Worm (Caenorhabditis elegans): Measurements from ENCODE around the gene B0244.15.
A peak's percentile ranks its signal among the peaks of the same experiment; 100 is the strongest.

B0244.15 gene

DNA sequence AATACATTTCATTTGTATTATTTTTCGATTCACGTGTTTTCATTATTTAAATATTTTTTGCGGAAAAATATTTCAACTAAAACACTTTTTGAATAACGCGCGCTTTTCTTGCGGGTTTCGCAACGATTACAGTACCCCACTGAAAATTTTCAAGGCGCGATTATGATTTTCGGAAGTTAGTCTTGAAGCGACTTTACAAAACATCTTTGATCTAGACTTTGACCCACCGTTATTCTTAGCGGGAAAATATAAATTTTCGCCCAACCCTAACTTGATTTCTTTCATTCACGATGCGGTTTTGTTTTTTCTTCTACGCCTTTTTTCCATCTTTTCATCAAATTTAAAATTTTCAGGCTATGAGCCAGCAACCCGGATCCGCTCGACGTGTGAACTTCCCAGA, 15.4 kb upstream of the B0244.15 start, which contains the start of gene egg-1 (continued):
- TF ChIP-seq ceh-82 (tag; optimal IDR thresholded peaks at IDR 0.05) (no peak), madf-9 (GFP tag; conservative IDR thresholded peaks at IDR 0.05) (no peak), ceh-44 (GFP tag; IDR thresholded peaks at IDR 0.05) (no peak), ceh-62 (tag; optimal IDR thresholded peaks at IDR 0.05) (no peak), zfp-3 (GFP tag; conservative IDR thresholded peaks at IDR 0.05) (no peak), mdt-29 (GFP tag; IDR thresholded peaks at IDR 0.05) (0 out of 2 replicates have a peak, but pooled peaks have one; percentile 10), nhr-76 (tag; optimal IDR thresholded peaks at IDR 0.05) (no peak), ztf-7 (tag; optimal IDR thresholded peaks at IDR 0.05) (no peak), lin-39 (tag; optimal IDR thresholded peaks at IDR 0.05) (no peak), F49E8.2 (tag; optimal IDR thresholded peaks at IDR 0.05; ENCODE audit: borderline replicate concordance) (peak; percentile 91), lin-1 (GFP tag; IDR thresholded peaks at IDR 0.05) (no peak), hlh-11 (tag; optimal IDR thresholded peaks at IDR 0.05) (no peak), lim-7 (GFP tag; IDR thresholded peaks at IDR 0.05) (no peak), snpc-1.2 (GFP tag; IDR thresholded peaks at IDR 0.05) (peak; percentile 43; the same call in 1 of the 2 replicates), spr-3 (GFP tag; optimal IDR thresholded peaks at IDR 0.05) (no peak), nhr-77 (tag; optimal IDR thresholded peaks at IDR 0.05) (no peak)

DNA sequence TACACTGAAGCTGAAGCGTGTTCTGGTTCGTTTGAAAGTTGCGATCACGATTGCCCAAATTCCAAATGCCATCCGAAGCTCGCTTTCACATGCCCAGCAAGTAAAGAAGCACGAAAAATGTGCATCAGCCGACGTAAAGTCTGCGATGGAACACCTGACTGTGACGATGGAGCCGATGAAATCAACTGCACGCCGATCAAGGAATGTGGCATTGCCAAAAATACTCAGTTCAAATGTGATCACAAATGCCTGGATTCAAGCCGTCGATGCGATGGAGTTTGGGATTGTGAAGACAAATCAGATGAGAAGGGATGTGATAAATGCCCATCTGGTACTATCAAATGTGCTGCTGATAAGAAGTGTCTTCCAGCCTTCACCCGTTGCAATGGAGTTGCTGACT, 13.8 kb upstream of the B0244.15 start:
- TF ChIP-seq aha-1 (tag): peak; percentile 93
- TF ChIP-seq zag-1 (tag; optimal IDR thresholded peaks at IDR 0.05): no peak

DNA sequence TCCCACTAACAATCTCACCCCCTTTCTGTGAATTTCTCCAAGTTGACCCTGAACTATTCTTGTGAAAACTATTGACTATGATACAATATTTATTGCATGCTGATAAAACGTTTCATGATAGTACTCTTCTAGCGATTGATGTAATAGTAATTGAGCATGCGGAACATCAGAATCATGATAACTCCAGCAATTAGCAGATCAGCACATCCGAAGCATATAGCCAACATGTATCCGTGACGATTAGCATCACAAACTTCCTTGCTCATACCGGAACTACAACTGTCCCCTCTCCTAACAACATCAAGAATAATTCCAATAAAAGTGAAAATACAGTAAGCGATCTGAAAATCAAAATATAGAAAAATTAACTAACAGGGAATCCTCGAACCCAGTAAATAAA, 13.1 kb upstream of the B0244.15 start:
- TF ChIP-seq daf-8 (GFP tag; IDR thresholded peaks at IDR 0.05): no peak
- TF ChIP-seq ceh-32 (tag; optimal IDR thresholded peaks at IDR 0.05; ENCODE audit: poor library complexity): no peak
- peak in 1 of 2 experiments; percentile 28 for TF ChIP-seq unc-62 (GFP tag; optimal IDR thresholded peaks at IDR 0.05 in 1 of 2)
- TF ChIP-seq unc-62 (tag; optimal IDR thresholded peaks at IDR 0.05): no peak
- TF ChIP-seq aha-1 (tag): peak; percentile 28
- TF ChIP-seq php-3 (GFP tag; IDR thresholded peaks at IDR 0.05): no peak

DNA sequence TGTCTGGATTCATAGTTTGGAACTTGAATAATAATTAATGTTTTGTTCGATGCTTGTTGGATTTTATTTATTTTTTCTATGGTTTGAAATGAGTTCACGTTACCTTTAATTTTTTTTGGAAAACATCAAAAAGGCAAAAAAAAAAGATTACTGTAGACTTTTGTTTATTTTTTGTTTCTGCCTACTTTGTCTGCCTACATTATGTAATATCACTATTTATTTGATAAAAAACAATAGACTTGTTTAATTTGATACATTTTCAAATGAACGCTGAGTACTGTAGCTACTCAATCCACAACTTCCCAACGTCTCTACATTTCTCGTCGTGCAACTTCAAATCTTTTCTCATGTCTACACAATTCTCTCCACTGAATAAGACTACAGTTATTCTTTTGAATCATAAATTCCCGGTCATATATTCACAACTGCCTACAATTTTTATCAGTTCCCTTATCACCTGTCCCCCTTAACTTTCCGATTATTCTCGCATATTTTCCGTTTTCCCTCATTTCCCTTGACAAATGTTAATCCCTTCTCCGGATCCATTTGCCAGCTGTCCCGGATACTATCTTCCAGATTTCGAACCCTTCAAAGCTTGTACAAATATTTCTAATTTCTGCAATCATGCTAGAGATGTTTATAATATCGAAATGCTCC, 12.1 kb upstream of the B0244.15 start, which contains the start of the genes B0244.9 and B0244.7:
B0244.9 (minus strand) TSS at position 51 of the 657 bp plus-strand sequence.
B0244.7 (plus strand) TSS at position 522 of the 657 bp plus-strand sequence.
- TF ChIP-seq lin-39 (tag; optimal IDR thresholded peaks at IDR 0.05): no peak
- peak; percentile 56 for TF ChIP-seq pqm-1 (tag; optimal IDR thresholded peaks at IDR 0.05)
- TF ChIP-seq Y75B8A.6 (GFP tag; IDR thresholded peaks at IDR 0.05): no peak
- peak; percentile 62 for TF ChIP-seq nhr-28 (tag; optimal IDR thresholded peaks at IDR 0.05)

DNA sequence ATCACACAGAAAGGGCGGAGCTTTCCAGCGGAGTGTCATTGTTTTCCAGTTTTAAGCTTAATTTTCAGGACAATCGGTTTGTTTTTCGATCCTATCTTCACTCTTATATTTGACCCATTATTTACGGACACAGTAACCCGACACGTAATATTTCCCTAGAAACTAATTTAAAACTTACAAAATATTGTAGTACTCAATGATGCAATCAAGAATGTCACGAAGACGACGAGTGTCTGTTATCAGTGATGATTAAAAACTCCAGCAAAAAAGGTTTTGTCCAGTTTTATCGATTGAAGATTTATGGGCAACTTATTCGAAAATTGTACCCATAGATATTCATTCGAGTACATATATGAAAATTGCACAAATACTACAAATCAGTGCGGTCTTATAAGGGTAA, 10.3 kb upstream of the B0244.15 start, which contains the start of gene B0244.17:
B0244.17 (plus strand) TSS at position 301 of the 400 bp plus-strand sequence.
- TF ChIP-seq unc-39 (tag; optimal IDR thresholded peaks at IDR 0.05): no peak
- peak; percentile 37 for TF ChIP-seq nhr-28 (tag; optimal IDR thresholded peaks at IDR 0.05)

DNA sequence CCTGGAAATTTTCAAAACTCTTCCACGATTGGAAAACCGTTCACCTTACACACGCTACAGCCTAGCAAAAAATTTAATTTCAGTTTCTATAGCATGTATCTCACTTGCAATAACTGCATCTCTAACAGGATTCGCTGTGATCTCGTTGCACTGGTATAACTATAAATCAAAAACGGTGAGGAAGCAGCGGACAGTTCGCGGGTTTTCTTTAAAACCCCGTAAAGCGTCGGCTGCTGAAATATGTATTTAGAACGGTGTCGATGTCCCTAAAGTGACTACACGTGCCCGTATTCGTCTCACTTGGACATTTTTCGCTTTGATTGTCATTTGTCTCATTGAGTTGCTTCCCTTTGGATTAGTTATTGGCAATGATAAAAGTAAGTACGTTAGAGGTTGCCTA, 8.9 kb upstream of the B0244.15 start:
- TF ChIP-seq aha-1 (tag) (peak; percentile 73), nhr-48 (tag; optimal IDR thresholded peaks at IDR 0.05) (no peak)

DNA sequence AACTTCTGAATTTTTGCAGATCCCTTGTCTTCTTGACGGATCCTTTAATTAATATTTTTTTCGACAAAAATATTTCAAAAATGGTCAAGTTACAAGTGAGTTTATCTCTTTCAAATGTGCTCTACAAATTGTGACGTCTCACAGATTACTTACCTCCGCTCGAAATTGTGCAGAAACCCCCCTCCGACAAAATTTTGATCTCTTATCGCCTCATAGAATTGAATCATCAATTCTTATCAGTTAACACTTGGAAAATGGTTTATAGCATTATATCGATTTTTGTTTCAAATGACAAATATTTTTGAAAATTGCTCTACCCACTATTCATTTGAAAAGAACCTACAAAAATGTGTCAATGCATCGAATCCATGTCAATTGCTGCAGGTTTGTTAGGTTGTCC, 8.3 kb upstream of the B0244.15 start, which contains the start of gene B0244.10:
B0244.10 (plus strand) TSS at position 254 of the 400 bp plus-strand sequence.
- no peak for TF ChIP-seq hmg-1.1 (GFP tag; IDR thresholded peaks at IDR 0.05)
- no peak for TF ChIP-seq daf-16 (GFP tag; optimal IDR thresholded peaks at IDR 0.05)
- peak; percentile 27 for TF ChIP-seq daf-16 (tag; optimal IDR thresholded peaks at IDR 0.05)
- TF ChIP-seq nhr-48 (tag; optimal IDR thresholded peaks at IDR 0.05): no peak
- TF ChIP-seq dmd-6 (GFP tag; IDR thresholded peaks at IDR 0.05): peak; percentile 84
- TF ChIP-seq vab-7 (GFP tag; IDR thresholded peaks at IDR 0.05): no peak
- no peak for TF ChIP-seq hlh-30 (tag; optimal IDR thresholded peaks at IDR 0.05; ENCODE audit: insufficient read depth)
- TF ChIP-seq snpc-1.2 (GFP tag; IDR thresholded peaks at IDR 0.05): no peak
- TF ChIP-seq F37D6.2 (tag; optimal IDR thresholded peaks at IDR 0.05): no peak
- TF ChIP-seq ctbp-1 (GFP tag; IDR thresholded peaks at IDR 0.05): no peak
- TF ChIP-seq ama-1 (optimal IDR thresholded peaks at IDR 0.05): no peak
- peak; percentile 71 for TF ChIP-seq nhr-28 (tag; optimal IDR thresholded peaks at IDR 0.05)
- TF ChIP-seq gei-8 (GFP tag; optimal IDR thresholded peaks at IDR 0.05): no peak
- peak; percentile 63 for TF ChIP-seq dve-1 (tag; optimal IDR thresholded peaks at IDR 0.05; ENCODE audit: insufficient read depth)
- TF ChIP-seq T20F7.1 (GFP tag; optimal IDR thresholded peaks at IDR 0.05): no peak
- TF ChIP-seq nhr-237 (tag; optimal IDR thresholded peaks at IDR 0.05): no peak

Measured in whole organism, L4 larva.